Worm (Caenorhabditis elegans): ENCODE data around the gene srg-22.

DNA sequence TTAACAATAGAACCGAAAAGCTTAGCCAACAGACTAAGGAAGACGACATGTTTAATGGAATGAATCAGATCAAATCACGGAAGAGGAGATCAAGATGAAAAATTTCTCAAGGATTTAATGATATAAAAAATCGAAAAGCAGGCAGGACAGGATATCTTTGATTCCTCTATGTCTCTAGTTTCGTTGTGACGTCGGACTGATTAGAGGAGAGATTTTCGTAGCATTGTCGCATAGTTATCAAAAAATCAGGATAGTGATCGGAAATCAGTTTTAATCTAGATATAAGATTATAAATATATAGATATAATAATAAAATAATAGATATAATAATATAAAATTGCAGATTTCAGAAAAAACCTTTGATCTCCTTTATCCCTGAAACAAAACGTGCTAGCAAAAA is 49.9 kb downstream of the srg-22 start, which contains the start of gene B0454.8:
- no peak for TF ChIP-seq pqm-1 (tag; optimal IDR thresholded peaks at IDR 0.05)
- no peak for TF ChIP-seq sox-4 (tag; optimal IDR thresholded peaks at IDR 0.05)
- no peak for TF ChIP-seq snpc-4 (tag; optimal IDR thresholded peaks at IDR 0.05)
- TF ChIP-seq hlh-17 (GFP tag; optimal IDR thresholded peaks at IDR 0.05; ENCODE audit: borderline replicate concordance) = no peak
- no peak for TF ChIP-seq nhr-47 (tag; optimal IDR thresholded peaks at IDR 0.05)
- no peak for TF ChIP-seq aly-2 (tag; optimal IDR thresholded peaks at IDR 0.05)
- TF ChIP-seq jun-1 (tag; optimal IDR thresholded peaks at IDR 0.05) = no peak
- no peak for TF ChIP-seq unc-62 (GFP tag; optimal IDR thresholded peaks at IDR 0.05)
- no peak for TF ChIP-seq nhr-237 (tag; optimal IDR thresholded peaks at IDR 0.05)
- no peak for TF ChIP-seq tlp-1 (tag; optimal IDR thresholded peaks at IDR 0.05)
- TF ChIP-seq mdl-1 (tag; optimal IDR thresholded peaks at IDR 0.05) = no peak
- no peak for TF ChIP-seq ama-1 (optimal IDR thresholded peaks at IDR 0.05)
- no peak for TF ChIP-seq unc-30 (tag; optimal IDR thresholded peaks at IDR 0.05)
- no peak for TF ChIP-seq ztf-11 (tag; optimal IDR thresholded peaks at IDR 0.05)
